Worm (Caenorhabditis elegans): Measurements from ENCODE around the gene wdr-5.2.

wdr-5.2 gene

DNA sequence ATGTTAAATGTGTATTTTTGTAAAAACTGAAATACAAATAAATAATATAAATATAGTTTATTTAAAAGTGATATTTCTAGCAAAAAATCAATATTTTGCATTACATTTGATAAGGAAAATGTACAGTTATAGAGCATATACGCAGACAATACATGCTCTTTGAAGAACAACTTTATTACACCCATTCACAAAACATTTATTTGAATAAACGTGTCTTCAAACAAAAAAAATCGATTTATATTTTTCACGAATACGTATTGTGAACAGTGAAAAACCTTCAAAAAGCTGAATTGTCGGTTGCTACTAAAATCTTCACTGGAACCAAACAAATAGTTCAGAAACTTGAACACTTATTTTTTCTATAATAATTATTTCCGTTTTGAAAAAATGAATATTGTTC lies 2.3 kb upstream of the wdr-5.2 start, which contains the start of gene K04G11.3:
K04G11.3 (minus strand) TSS at position 101 of the 400 bp plus-strand sequence.
- TF ChIP-seq F39B2.1 (GFP tag; IDR thresholded peaks at IDR 0.05) (no peak), attf-6 (GFP tag; IDR thresholded peaks at IDR 0.05) (no peak), efl-1 (GFP tag; optimal IDR thresholded peaks at IDR 0.05) (no peak), F57C9.4 (tag; optimal IDR thresholded peaks at IDR 0.05) (no peak), pbrm-1 (GFP tag; IDR thresholded peaks at IDR 0.05) (no peak), dox-1 (GFP tag; IDR thresholded peaks at IDR 0.05) (no peak), nfya-1 (tag; optimal IDR thresholded peaks at IDR 0.05; ENCODE audit: borderline replicate concordance, insufficient read depth) (no peak), bed-2 (GFP tag; IDR thresholded peaks at IDR 0.05) (no peak), hmg-1.2 (GFP tag; IDR thresholded peaks at IDR 0.05) (no peak), rpc-1 (optimal IDR thresholded peaks at IDR 0.05) (no peak), rpc-1 (tag; optimal IDR thresholded peaks at IDR 0.05) (no peak), him-1 (tag; optimal IDR thresholded peaks at IDR 0.05) (no peak), lir-1 (GFP tag; conservative IDR thresholded peaks at IDR 0.05) (no peak), ztf-22 (GFP tag; optimal IDR thresholded peaks at IDR 0.05) (no peak), ceh-91 (GFP tag; IDR thresholded peaks at IDR 0.05) (no peak), nhr-80 (tag; optimal IDR thresholded peaks at IDR 0.05) (no peak), fkh-3 (tag; optimal IDR thresholded peaks at IDR 0.05) (no peak), cebp-2 (GFP tag; IDR thresholded peaks at IDR 0.05) (no peak)

- TF ChIP-seq nhr-90 (tag; optimal IDR thresholded peaks at IDR 0.05) (no peak), snpc-1.1 (tag; optimal IDR thresholded peaks at IDR 0.05; ENCODE audit: insufficient read depth) (peak; percentile 31), pbrm-1 (GFP tag; IDR thresholded peaks at IDR 0.05) (no peak), snpc-4 (GFP tag; optimal IDR thresholded peaks at IDR 0.05) (peak; percentile 7), snpc-4 (tag; optimal IDR thresholded peaks at IDR 0.05) (peak in 2 of 4 experiments; percentile 55 to 73), tbx-9 (tag; optimal IDR thresholded peaks at IDR 0.05; ENCODE audit: borderline replicate concordance) (no peak), B0019.2 (GFP tag; conservative IDR thresholded peaks at IDR 0.05) (no peak), F37B4.10 (GFP tag; IDR thresholded peaks at IDR 0.05) (no peak)
Measured at ce11 chrX:14355034-14355433, 5.1 kb downstream of the wdr-5.2 start.

DNA sequence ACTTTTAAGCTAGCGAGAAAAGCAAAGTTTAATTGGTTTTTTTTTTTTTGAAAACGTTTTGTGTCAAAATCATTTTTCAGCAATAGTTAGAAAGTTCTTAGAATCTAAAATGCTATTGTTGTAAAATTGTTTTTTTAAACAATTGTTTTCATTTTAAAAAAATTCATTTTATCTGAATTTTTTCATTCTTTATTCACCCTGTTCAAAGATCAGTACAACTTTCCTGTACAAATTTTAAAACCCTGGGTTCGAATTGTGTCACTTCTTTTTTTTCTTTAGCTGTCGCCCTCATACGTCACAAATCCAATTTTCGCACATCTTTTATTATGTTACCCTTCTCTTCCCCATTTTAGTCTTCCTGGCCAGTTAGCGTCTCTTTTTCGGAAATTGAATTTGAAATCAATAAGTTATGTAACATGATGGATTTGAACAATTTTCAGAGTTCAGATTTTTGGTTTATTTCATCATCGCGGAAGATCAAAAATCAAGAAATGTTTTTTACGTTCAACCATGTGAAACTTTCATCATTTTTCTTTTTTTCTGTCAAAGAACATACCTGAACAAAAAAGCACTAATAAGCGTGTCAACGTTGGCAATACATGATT lies 6.9 kb downstream of the wdr-5.2 start:
- TF ChIP-seq egl-44 (GFP tag; IDR thresholded peaks at IDR 0.05), result no peak
- TF ChIP-seq him-1 (tag; optimal IDR thresholded peaks at IDR 0.05), result no peak
- TF ChIP-seq F23B12.7 (tag; optimal IDR thresholded peaks at IDR 0.05; ENCODE audit: insufficient read depth), result no peak
- TF ChIP-seq fkh-3 (tag; optimal IDR thresholded peaks at IDR 0.05), result no peak
- TF ChIP-seq hrde-1 (tag; optimal IDR thresholded peaks at IDR 0.05; ENCODE audit: borderline replicate concordance), result no peak
- no peak for TF ChIP-seq cebp-1 (GFP tag; IDR thresholded peaks at IDR 0.05)
- TF ChIP-seq cebp-1 (tag; optimal IDR thresholded peaks at IDR 0.05), result peak; percentile 73
- peak; percentile 42 for TF ChIP-seq lin-40 (tag; optimal IDR thresholded peaks at IDR 0.05)
- TF ChIP-seq cebp-2 (GFP tag; IDR thresholded peaks at IDR 0.05), result no peak

DNA sequence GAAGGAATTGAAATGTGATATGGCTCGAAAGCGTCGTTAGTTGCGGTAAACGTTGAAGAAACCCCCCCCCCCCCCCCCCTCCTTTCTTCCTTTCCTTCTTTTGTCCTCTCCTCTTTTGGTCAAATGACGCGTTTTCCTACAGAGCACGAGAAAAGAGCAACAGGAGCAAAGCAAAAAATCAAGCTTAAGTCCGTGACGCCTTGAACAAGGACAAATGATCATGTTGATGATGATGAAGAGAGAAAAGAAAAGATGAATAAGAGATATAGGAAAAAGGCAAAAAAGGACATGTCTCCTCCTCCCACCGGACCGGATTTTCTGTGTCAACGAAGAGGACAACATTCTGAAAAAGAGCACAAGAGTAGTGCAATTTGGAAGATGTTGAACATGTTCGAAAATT lies 9.7 kb downstream of the wdr-5.2 start:
- TF ChIP-seq hsf-1 (GFP tag; IDR thresholded peaks at IDR 0.05) (no peak), hmg-1.2 (GFP tag; IDR thresholded peaks at IDR 0.05) (no peak), ceh-27 (GFP tag; optimal IDR thresholded peaks at IDR 0.05) (no peak), tlf-1 (GFP tag; optimal IDR thresholded peaks at IDR 0.05) (no peak), akir-1 (GFP tag; optimal IDR thresholded peaks at IDR 0.05) (no peak), B0035.1 (tag; optimal IDR thresholded peaks at IDR 0.05) (no peak), ceh-91 (GFP tag; IDR thresholded peaks at IDR 0.05) (no peak), ztf-18 (tag; optimal IDR thresholded peaks at IDR 0.05) (no peak), nfyb-1 (GFP tag; IDR thresholded peaks at IDR 0.05) (no peak), F10E7.11 (tag; optimal IDR thresholded peaks at IDR 0.05) (no peak), attf-6 (GFP tag; IDR thresholded peaks at IDR 0.05) (no peak), nhr-179 (tag; optimal IDR thresholded peaks at IDR 0.05) (no peak), nhr-80 (tag; optimal IDR thresholded peaks at IDR 0.05) (no peak), snpc-4 (GFP tag; optimal IDR thresholded peaks at IDR 0.05) (no peak), snpc-4 (tag; optimal IDR thresholded peaks at IDR 0.05) (no peak)
